Fruit fly (Drosophila melanogaster) whole organism, larva: Measurements from ENCODE around the gene Sox21a.

Experiments
- noc ChIP-seq: fragments of 200-800 bp; sonication (Bioruptor generic); optimal IDR thresholded peaks from 3 replicates; lab custom pipeline; 2019; ENCODE audit warnings: missing biosample characterization, mild to moderate bottlenecking, missing genetic modification characterization, moderate library complexity

The Sox21a gene

dm6 chr3L:14063241-14064064, 44.5 kb downstream of the Sox21a start:
- TF ChIP-seq noc (tag; lab: Kevin White, UChicago) = no peak

DNA sequence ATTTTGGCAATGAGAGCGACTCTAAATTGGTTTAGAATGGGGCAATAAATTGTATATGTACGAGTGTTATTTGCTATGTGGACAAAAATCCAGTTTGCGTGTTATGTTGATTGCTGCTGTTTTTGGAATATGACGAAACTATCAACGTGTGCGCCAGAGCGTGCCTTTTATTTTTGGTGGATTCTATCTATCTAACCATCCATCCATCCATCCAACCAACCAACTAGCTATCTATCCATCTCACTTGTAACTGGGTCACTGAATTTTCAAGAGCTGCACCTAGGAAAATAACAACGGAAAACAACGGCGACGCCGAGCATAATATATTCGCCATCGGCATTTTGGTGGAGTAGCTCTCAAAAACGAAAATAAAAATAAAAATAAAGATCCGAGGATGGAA, 45.2 kb downstream of the Sox21a start:
- TF ChIP-seq noc (tag; lab: Kevin White, UChicago) = no peak

- no peak for TF ChIP-seq noc (tag; lab: Kevin White, UChicago)
These were observed 48.5 kb downstream of the Sox21a start for dm6 chr3L:14059266-14059974.

DNA sequence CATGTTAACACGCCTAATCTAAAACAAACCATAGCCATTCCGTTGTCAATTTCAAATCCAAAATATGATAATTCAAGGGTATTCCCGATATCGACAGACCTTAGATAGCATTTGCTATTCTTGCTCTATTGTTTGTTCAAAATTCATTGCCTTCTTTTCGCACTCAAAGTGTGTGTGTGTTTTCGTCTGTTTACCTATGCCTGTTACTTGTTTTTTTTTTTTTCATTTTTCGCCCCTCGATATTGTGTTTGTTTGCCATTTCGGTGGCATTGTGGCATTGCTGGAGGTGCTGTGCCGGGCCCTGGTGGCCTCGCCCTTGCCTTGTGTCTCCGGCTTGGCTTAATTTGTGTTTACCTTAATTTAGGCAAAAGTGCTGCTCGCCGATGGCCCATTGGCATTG, 51.1 kb downstream of the Sox21a start:
- TF ChIP-seq noc (tag; lab: Kevin White, UChicago) = no peak

dm6 chr3L:14055815-14056516, 52.0 kb downstream of the Sox21a start:
- TF ChIP-seq noc (tag; lab: Kevin White, UChicago) = no peak

DNA sequence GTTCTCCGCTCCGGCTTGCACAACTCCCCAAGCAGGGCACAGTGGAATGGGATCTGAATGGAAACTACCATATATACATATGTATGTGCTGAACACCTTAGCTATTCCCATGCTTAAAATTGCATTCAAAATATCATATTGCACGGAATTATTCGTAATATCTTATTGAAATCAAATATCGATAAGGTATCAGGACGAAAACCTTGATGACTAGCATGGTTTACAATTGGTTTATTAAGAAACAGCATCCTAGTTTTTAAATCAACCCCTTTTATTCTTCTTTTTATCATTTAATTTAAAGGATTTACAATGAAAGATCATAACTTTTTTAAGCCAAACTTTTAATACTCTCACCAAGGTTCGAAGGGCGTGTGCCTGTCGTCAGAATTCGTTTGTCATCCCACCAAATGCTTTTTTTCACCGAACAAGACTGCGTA, 52.6 kb downstream of the Sox21a start:
- peak; percentile 30 for TF ChIP-seq noc (tag; lab: Kevin White, UChicago)

DNA sequence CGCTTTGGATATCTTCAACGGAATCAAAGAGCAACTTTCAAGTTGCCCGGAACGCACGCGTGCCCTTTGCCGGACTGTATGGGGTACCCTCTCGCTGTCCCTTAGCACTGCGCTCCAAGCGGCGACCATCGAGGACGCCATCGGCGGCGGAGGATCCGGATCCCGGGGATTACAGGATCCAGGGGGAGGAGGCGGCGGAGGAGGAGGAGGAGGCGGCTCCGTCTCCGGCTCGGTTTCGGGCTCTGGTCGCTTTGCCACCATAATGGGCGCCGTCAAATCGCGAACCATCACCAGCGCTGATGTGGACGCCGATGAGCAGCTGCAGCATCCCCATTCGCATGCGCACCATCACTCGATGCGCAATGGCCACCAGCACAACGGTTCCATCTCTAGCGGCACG, 54.1 kb downstream of the Sox21a start:
- TF ChIP-seq noc (tag; lab: Kevin White, UChicago) = no peak
